Worm (Caenorhabditis elegans): ENCODE measurements around the gene cit-1.1.

- TF ChIP-seq him-1 (tag; optimal IDR thresholded peaks at IDR 0.05) (no peak), dao-5 (tag; optimal IDR thresholded peaks at IDR 0.05) (no peak), W03F9.2 (tag; optimal IDR thresholded peaks at IDR 0.05) (no peak)
Observed at ce11 chrIII:8042775-8043174, 33.2 kb upstream of the cit-1.1 start, which contains the start of gene K12H4.6.
